Worm (Caenorhabditis elegans) whole organism, L4 larva: ENCODE data around the gene smg-4.

ENCODE experiments used
- F26F4.8 ChIP-seq: fragments of 200-800 bp; sonication (Bioruptor generic); conservative IDR thresholded peaks from 2 replicates; pipeline ENCODE4 v1.3.6; 2022; ENCODE audit warnings: missing genetic modification characterization, missing compliant biosample characterization
- T20F7.1 ChIP-seq: fragments of 200-800 bp; sonication (Bioruptor generic); optimal IDR thresholded peaks from 2 replicates; lab custom pipeline; 2018; ENCODE audit warnings: mild to moderate bottlenecking, missing genetic modification characterization, missing compliant biosample characterization
- ceh-28 ChIP-seq: fragments of 150-350 bp; optimal IDR thresholded peaks from 2 replicates; lab custom pipeline; 2014; ENCODE audit warnings: missing biosample characterization, missing genetic modification reagents, missing genetic modification characterization
- ceh-82 ChIP-seq: sonication (generic microtip); optimal IDR thresholded peaks from 2 replicates; lab custom pipeline; 2017; ENCODE audit warnings: missing biosample characterization, missing genetic modification characterization
- daf-8 ChIP-seq: fragments of 200-800 bp; sonication (Bioruptor generic); IDR thresholded peaks from 2 replicates; pipeline ENCODE4 v1.3.6; 2022; ENCODE audit warnings: missing genetic modification characterization, missing compliant biosample characterization
- jun-1 ChIP-seq: fragments of 150-350 bp; optimal IDR thresholded peaks from 2 replicates; lab custom pipeline; 2014; ENCODE audit warnings: missing biosample characterization, missing genetic modification reagents, missing genetic modification characterization
- lin-13 ChIP-seq: fragments of 150-350 bp; optimal IDR thresholded peaks from 2 replicates; lab custom pipeline; 2014; ENCODE audit warnings: missing biosample characterization, missing genetic modification reagents, missing genetic modification characterization
- nhr-11 ChIP-seq: fragments of 150-350 bp; optimal IDR thresholded peaks from 2 replicates; lab custom pipeline; 2014; ENCODE audit warnings: missing biosample characterization, missing genetic modification characterization
- skn-1 ChIP-seq: fragments of 150-350 bp; optimal IDR thresholded peaks from 2 replicates; lab custom pipeline; 2014; ENCODE audit warnings: missing biosample characterization, missing genetic modification characterization
- snpc-4 ChIP-seq: fragments of 150-350 bp; optimal IDR thresholded peaks from 2 replicates; lab custom pipeline; 2014; ENCODE audit warnings: missing biosample characterization, missing genetic modification characterization

ce11 chrV:9730743-9731706 is 46.5 kb downstream of the smg-4 start:
- TF ChIP-seq jun-1 (tag; lab: Kevin White, UChicago) (peak; percentile 78), lin-13 (peak; percentile 83), T20F7.1 (GFP tag; lab: Kevin White, UChicago) (peak; percentile 82), skn-1 (tag; lab: Kevin White, UChicago) (no peak), nhr-11 (tag; lab: Kevin White, UChicago) (peak; percentile 97), ceh-28 (tag; lab: Kevin White, UChicago) (peak; percentile 54), ceh-82 (tag; lab: Kevin White, UChicago) (no peak), F26F4.8 (GFP tag; lab: Robert Waterston, UW) (no peak), snpc-4 (tag; lab: Kevin White, UChicago) (no peak), daf-8 (GFP tag; lab: Robert Waterston, UW) (no peak)
